Fruit fly (Drosophila melanogaster) whole organism, adult: ENCODE measurements around the gene CG14817.

Experiments
- CG11617 ChIP-seq: fragments of 200-800 bp; sonication (Bioruptor generic); optimal IDR thresholded peaks from 2 replicates; lab custom pipeline; 2017; ENCODE audit warnings: mild to moderate bottlenecking, missing biosample characterization, missing genetic modification reagents, missing genetic modification characterization
- CG14711 ChIP-seq: fragments of 200-800 bp; sonication (Bioruptor generic); optimal IDR thresholded peaks from 2 replicates; lab custom pipeline; 2018; ENCODE audit warnings: missing biosample characterization, mild to moderate bottlenecking, missing genetic modification characterization, moderate library complexity
- CG1620 ChIP-seq: fragments of 200-800 bp; sonication (Bioruptor generic); optimal IDR thresholded peaks from 2 replicates; lab custom pipeline; 2016; ENCODE audit warnings: missing biosample characterization, missing genetic modification characterization
- CG5204 ChIP-seq: fragments of 200-800 bp; sonication (Bioruptor generic); optimal IDR thresholded peaks from 2 replicates; lab custom pipeline; 2016; ENCODE audit warnings: missing biosample characterization, missing genetic modification characterization
- CG7101 ChIP-seq: fragments of 200-800 bp; sonication (Bioruptor generic); optimal IDR thresholded peaks from 2 replicates; lab custom pipeline; 2018; ENCODE audit warnings: missing biosample characterization, mild to moderate bottlenecking, missing genetic modification characterization, moderate library complexity
- Mnt ChIP-seq: fragments of 200-800 bp; sonication (Bioruptor generic); optimal IDR thresholded peaks from 2 replicates; lab custom pipeline; 2016; ENCODE audit warnings: missing biosample characterization, mild to moderate bottlenecking, missing genetic modification characterization

DNA sequence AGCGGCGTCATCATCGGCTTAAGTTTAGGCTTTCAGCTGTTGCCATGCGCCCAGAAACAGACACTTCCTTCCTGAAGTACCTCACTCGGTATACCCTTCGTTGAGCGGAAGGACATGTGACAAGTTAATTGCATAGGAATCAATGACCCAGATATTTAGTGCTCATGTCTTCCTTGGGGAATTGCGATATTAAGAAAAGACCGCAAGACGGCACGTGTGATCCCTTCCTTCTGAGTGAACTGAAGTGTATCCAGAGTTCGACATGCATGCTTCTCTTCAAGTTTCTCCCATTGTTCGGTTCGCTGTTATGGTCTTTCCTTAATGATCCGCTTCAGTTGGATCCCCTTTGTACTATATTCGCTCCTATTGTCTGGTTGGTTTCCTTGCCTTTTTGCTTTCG is 36.5 kb downstream of the CG14817 start:
- no peak for TF ChIP-seq CG11617 (GFP tag; lab: Kevin White, UChicago)
- TF ChIP-seq CG1620, result no peak
- no peak for TF ChIP-seq CG5204
- TF ChIP-seq CG14711, result no peak
- TF ChIP-seq CG7101, result no peak
- no peak for TF ChIP-seq Mnt (GFP tag; lab: Kevin White, UChicago)
